Fruit fly (Drosophila melanogaster) whole organism, adult: ENCODE measurements around the gene exex.

Experiments
- CG11617 ChIP-seq: fragments of 200-800 bp; sonication (Bioruptor generic); optimal IDR thresholded peaks from 2 replicates; lab custom pipeline; 2017; ENCODE audit warnings: mild to moderate bottlenecking, missing biosample characterization, missing genetic modification reagents, missing genetic modification characterization
- CG12768 ChIP-seq: fragments of 200-800 bp; sonication (Bioruptor generic); optimal IDR thresholded peaks from 2 replicates; lab custom pipeline; 2017; ENCODE audit warnings: missing biosample characterization, missing genetic modification characterization, mild to moderate bottlenecking, moderate library complexity, missing genetic modification reagents
- CG1620 ChIP-seq: fragments of 200-800 bp; sonication (Bioruptor generic); optimal IDR thresholded peaks from 2 replicates; lab custom pipeline; 2016; ENCODE audit warnings: missing biosample characterization, missing genetic modification characterization
- CG33017 ChIP-seq: fragments of 200-800 bp; sonication (Bioruptor generic); optimal IDR thresholded peaks from 2 replicates; lab custom pipeline; 2018; ENCODE audit warnings: missing biosample characterization, mild to moderate bottlenecking, missing genetic modification characterization, moderate library complexity
- CG7045 ChIP-seq: fragments of 200-800 bp; sonication (Bioruptor generic); optimal IDR thresholded peaks from 2 replicates; lab custom pipeline; 2017; ENCODE audit warnings: missing biosample characterization, mild to moderate bottlenecking, missing genetic modification characterization
- Crg-1 ChIP-seq: fragments of 200-800 bp; sonication (Bioruptor generic); optimal IDR thresholded peaks from 2 replicates; lab custom pipeline; 2016; ENCODE audit warnings: missing biosample characterization, missing genetic modification characterization
- Hr96 ChIP-seq: fragments of 200-800 bp; sonication (Bioruptor generic); optimal IDR thresholded peaks from 2 replicates; lab custom pipeline; 2016; ENCODE audit warnings: missing biosample characterization, missing genetic modification characterization
- Mnt ChIP-seq: fragments of 200-800 bp; sonication (Bioruptor generic); optimal IDR thresholded peaks from 2 replicates; lab custom pipeline; 2016; ENCODE audit warnings: missing biosample characterization, mild to moderate bottlenecking, missing genetic modification characterization
- cic ChIP-seq: fragments of 200-800 bp; sonication (Bioruptor generic); optimal IDR thresholded peaks from 2 replicates; lab custom pipeline; 2017; ENCODE audit warnings: missing biosample characterization, mild to moderate bottlenecking, missing genetic modification characterization, moderate library complexity
- cnc ChIP-seq, 2 experiments: fragments of >200 bp; optimal IDR thresholded peaks; 2 replicates each; lab custom pipeline; 2017
- kay ChIP-seq: fragments of 200-800 bp; sonication (Bioruptor generic); peaks from one replicate; lab custom pipeline; 2016; ENCODE audit warnings: missing biosample characterization, missing genetic modification characterization, borderline replicate concordance
- tj ChIP-seq: fragments of 200-800 bp; sonication (Bioruptor generic); optimal IDR thresholded peaks from 3 replicates; lab custom pipeline; 2017; ENCODE audit warnings: missing biosample characterization, mild to moderate bottlenecking, missing genetic modification characterization, moderate library complexity

DNA sequence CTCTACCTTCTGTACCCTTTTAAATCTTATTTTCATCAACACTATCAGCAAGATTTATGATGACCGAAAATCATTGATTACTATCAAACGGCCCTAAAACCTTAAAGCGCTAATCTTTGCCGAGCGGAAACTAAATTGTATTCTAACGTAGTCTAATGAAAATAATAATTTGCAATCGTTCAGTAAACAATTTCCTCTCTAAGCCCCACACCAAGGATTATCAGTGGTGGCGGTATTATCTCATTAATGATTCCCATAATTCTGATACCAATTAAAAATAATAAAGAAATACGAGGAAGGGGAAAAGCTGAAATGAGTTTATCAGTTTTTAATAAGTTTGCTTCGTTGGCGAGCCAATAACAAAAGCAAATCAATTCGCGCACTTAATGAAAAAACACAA is 4.0 kb upstream of the exex start:
- TF ChIP-seq cnc (optimal IDR thresholded peaks at IDR 0.05; lab: Kevin White, UChicago) (no peak), CG12768 (GFP tag; lab: Kevin White, UChicago) (no peak), kay (GFP tag; lab: Kevin White, UChicago) (peak; percentile 43), cic (GFP tag; lab: Kevin White, UChicago) (no peak), CG1620 (no peak), Crg-1 (GFP tag; lab: Kevin White, UChicago) (no peak), Mnt (GFP tag; lab: Kevin White, UChicago) (no peak), Hr96 (GFP tag; lab: Kevin White, UChicago) (no peak), CG33017 (tag; lab: Kevin White, UChicago) (no peak), CG11617 (GFP tag; lab: Kevin White, UChicago) (no peak), CG7045 (GFP tag; lab: Kevin White, UChicago) (no peak), tj (no peak)
